Worm (Caenorhabditis elegans) whole organism, L3 larva: Measurements from ENCODE around the gene F09A5.2.

Experiments
- R02D3.7 ChIP-seq: fragments of 150-350 bp; optimal IDR thresholded peaks from 2 replicates; lab custom pipeline; 2014; ENCODE audit warnings: missing biosample characterization, missing genetic modification characterization
- ama-1 ChIP-seq: fragments of 150-350 bp; optimal IDR thresholded peaks from 2 replicates; lab custom pipeline; 2018
- ceh-16 ChIP-seq: sonication (generic microtip); optimal IDR thresholded peaks from 2 replicates; lab custom pipeline; 2017; ENCODE audit warnings: missing biosample characterization, missing genetic modification characterization
- ceh-28 ChIP-seq: fragments of 150-350 bp; optimal IDR thresholded peaks from 2 replicates; lab custom pipeline; 2014; ENCODE audit warnings: missing biosample characterization, missing genetic modification reagents, missing genetic modification characterization
- ceh-82 ChIP-seq: fragments of 150-350 bp; optimal IDR thresholded peaks from 2 replicates; lab custom pipeline; 2014; ENCODE audit warnings: missing biosample characterization, missing genetic modification characterization
- daf-12 ChIP-seq: fragments of 150-350 bp; optimal IDR thresholded peaks from 2 replicates; lab custom pipeline; 2014; ENCODE audit warnings: missing biosample characterization, missing genetic modification reagents, missing genetic modification characterization
- egl-27 ChIP-seq: sonication (generic microtip); optimal IDR thresholded peaks from 4 replicates; lab custom pipeline; 2017; ENCODE audit warnings: missing biosample characterization, missing genetic modification reagents, missing genetic modification characterization
- elt-1 ChIP-seq: fragments of 150-350 bp; optimal IDR thresholded peaks from 2 replicates; lab custom pipeline; 2014; ENCODE audit warnings: missing biosample characterization, missing genetic modification characterization
- elt-2 ChIP-seq: sonication (generic microtip); optimal IDR thresholded peaks from 2 replicates; lab custom pipeline; 2016; ENCODE audit warnings: missing genetic modification reagents, mild to moderate bottlenecking, missing genetic modification characterization, missing compliant biosample characterization
- elt-3 ChIP-seq, 3 experiments: fragments of 150-350 bp in 1 of 3; sonication (generic microtip) in 2 of 3; optimal IDR thresholded peaks; 2 replicates in 2 of 3; 4 replicates in 1 of 3; lab custom pipeline; 2014 to 2017; ENCODE audit warnings: missing biosample characterization in 3 of 3, missing genetic modification characterization in 3 of 3
- fos-1 ChIP-seq: fragments of 150-350 bp; optimal IDR thresholded peaks from 2 replicates; lab custom pipeline; 2014; ENCODE audit warnings: missing biosample characterization, missing genetic modification characterization
- hmg-11 ChIP-seq: sonication (generic microtip); optimal IDR thresholded peaks from 2 replicates; lab custom pipeline; 2016; ENCODE audit warnings: missing genetic modification characterization, missing compliant biosample characterization
- jun-1 ChIP-seq: fragments of 150-350 bp; optimal IDR thresholded peaks from 2 replicates; lab custom pipeline; 2014; ENCODE audit warnings: missing biosample characterization, missing genetic modification reagents, missing genetic modification characterization
- lin-15B ChIP-seq: fragments of 150-350 bp; optimal IDR thresholded peaks from 2 replicates; lab custom pipeline; 2014; ENCODE audit warnings: missing biosample characterization, missing genetic modification characterization
- lin-39 ChIP-seq: fragments of 150-350 bp; optimal IDR thresholded peaks from 2 replicates; lab custom pipeline; 2018; ENCODE audit warnings: missing biosample characterization, missing genetic modification reagents, missing genetic modification characterization
- lsy-12 ChIP-seq: sonication (generic microtip); optimal IDR thresholded peaks from 2 replicates; lab custom pipeline; 2016; ENCODE audit warnings: mild to moderate bottlenecking, missing genetic modification characterization, missing compliant biosample characterization
- nfya-1 ChIP-seq: sonication (generic microtip); optimal IDR thresholded peaks from 2 replicates; lab custom pipeline; 2017; ENCODE audit warnings: missing genetic modification characterization, mild to moderate bottlenecking, missing compliant biosample characterization, antibody characterized with exemption, moderate library complexity; ENCODE audit not compliant: insufficient read depth
- nhr-23 ChIP-seq: fragments of 150-350 bp; optimal IDR thresholded peaks from 2 replicates; lab custom pipeline; 2014; ENCODE audit warnings: missing biosample characterization, missing genetic modification reagents, missing genetic modification characterization
- nhr-25 ChIP-seq: sonication (generic microtip); optimal IDR thresholded peaks from 2 replicates; lab custom pipeline; 2017; ENCODE audit warnings: missing biosample characterization, missing genetic modification characterization
- nhr-43 ChIP-seq: sonication (generic microtip); optimal IDR thresholded peaks from 2 replicates; lab custom pipeline; 2016; ENCODE audit warnings: mild to moderate bottlenecking, missing genetic modification characterization, missing compliant biosample characterization; ENCODE audit not compliant: poor library complexity, severe bottlenecking
- nhr-67 ChIP-seq: fragments of 150-350 bp; optimal IDR thresholded peaks from 2 replicates; lab custom pipeline; 2014; ENCODE audit warnings: missing biosample characterization, missing genetic modification characterization
- nhr-76 ChIP-seq: fragments of 150-350 bp; sonication (generic microtip); optimal IDR thresholded peaks from 5 replicates; lab custom pipeline; 2014; ENCODE audit warnings: missing biosample characterization, missing genetic modification characterization
- nhr-77 ChIP-seq: fragments of 150-350 bp; optimal IDR thresholded peaks from 2 replicates; lab custom pipeline; 2014; ENCODE audit warnings: missing biosample characterization, missing genetic modification characterization
- pha-4 ChIP-seq: fragments of 150-350 bp; optimal IDR thresholded peaks from 2 replicates; lab custom pipeline; 2014; ENCODE audit warnings: missing biosample characterization, missing genetic modification reagents, missing genetic modification characterization
- sea-2 ChIP-seq: fragments of 150-350 bp; sonication (generic microtip); optimal IDR thresholded peaks from 4 replicates; lab custom pipeline; 2014; ENCODE audit warnings: missing biosample characterization, missing genetic modification reagents, missing genetic modification characterization
- skn-1 ChIP-seq: fragments of 150-350 bp; optimal IDR thresholded peaks from 2 replicates; lab custom pipeline; 2014; ENCODE audit warnings: missing biosample characterization, missing genetic modification characterization
- snpc-4 ChIP-seq: fragments of 150-350 bp; optimal IDR thresholded peaks from 2 replicates; lab custom pipeline; 2014; ENCODE audit warnings: missing biosample characterization, missing genetic modification characterization
- tbx-2 ChIP-seq: sonication (generic microtip); optimal IDR thresholded peaks from 2 replicates; lab custom pipeline; 2016; ENCODE audit warnings: mild to moderate bottlenecking, missing genetic modification characterization, missing compliant biosample characterization
- zag-1 ChIP-seq: fragments of 150-350 bp; optimal IDR thresholded peaks from 2 replicates; lab custom pipeline; 2014; ENCODE audit warnings: missing biosample characterization, missing genetic modification characterization
- ztf-11 ChIP-seq: fragments of 150-350 bp; optimal IDR thresholded peaks from 2 replicates; lab custom pipeline; 2014; ENCODE audit warnings: missing biosample characterization, missing genetic modification characterization

F09A5.2 gene

ce11 chrX:13110004-13110403 lies 24.9 kb upstream of the F09A5.2 start:
- TF ChIP-seq nhr-25 (peak; percentile 72), tbx-2 (tag; lab: Kevin White, UChicago) (no peak)

ce11 chrX:13112664-13113063 lies 22.2 kb upstream of the F09A5.2 start:
- TF ChIP-seq sea-2 (GFP tag; lab: Kevin White, UChicago) (no peak), daf-12 (tag; lab: Kevin White, UChicago) (no peak), egl-27 (tag; lab: Kevin White, UChicago) (no peak), nhr-43 (tag; lab: Kevin White, UChicago) (no peak), elt-3 (tag; optimal IDR thresholded peaks at IDR 0.05; lab: Kevin White, UChicago) (peak in 1 of 3 experiments; percentile 48)

- TF ChIP-seq nhr-43 (tag; lab: Kevin White, UChicago) (peak; percentile 12), tbx-2 (tag; lab: Kevin White, UChicago) (no peak), ceh-28 (no peak), skn-1 (tag; lab: Kevin White, UChicago) (no peak), nhr-77 (tag; lab: Kevin White, UChicago) (no peak), fos-1 (tag; lab: Kevin White, UChicago) (no peak), hmg-11 (tag; lab: Kevin White, UChicago) (no peak), pha-4 (tag; lab: Kevin White, UChicago) (no peak), ama-1 (lab: Kevin White, UChicago) (no peak), nhr-25 (peak; percentile 63)
Observed at ce11 chrX:13113457-13113856, 21.4 kb upstream of the F09A5.2 start, which contains the start of gene F17H10.2. TSS of gene F17H10.2 (plus strand) at chrX:13113772.

- TF ChIP-seq nhr-43 (tag; lab: Kevin White, UChicago) (no peak), lin-15B (no peak), zag-1 (no peak), nfya-1 (tag; lab: Kevin White, UChicago) (no peak), ceh-82 (no peak), ceh-16 (tag; lab: Kevin White, UChicago) (no peak), skn-1 (tag; lab: Kevin White, UChicago) (no peak)
Observed at ce11 chrX:13115694-13116093, 19.2 kb upstream of the F09A5.2 start.

ce11 chrX:13116380-13116779 lies 18.5 kb upstream of the F09A5.2 start:
- no peak for TF ChIP-seq jun-1
- no peak for TF ChIP-seq nhr-77 (tag; lab: Kevin White, UChicago)
- TF ChIP-seq R02D3.7 (tag; lab: Kevin White, UChicago) = no peak
- TF ChIP-seq egl-27 (tag; lab: Kevin White, UChicago) = no peak
- no peak for TF ChIP-seq ztf-11 (tag; lab: Kevin White, UChicago)
- TF ChIP-seq nhr-67 (tag; lab: Kevin White, UChicago) = no peak
- TF ChIP-seq ceh-16 (tag; lab: Kevin White, UChicago) = no peak

ce11 chrX:13119900-13120299 lies 15.0 kb upstream of the F09A5.2 start:
- TF ChIP-seq elt-1 (tag; lab: Kevin White, UChicago) = peak; percentile 73
- TF ChIP-seq lin-15B = no peak
- TF ChIP-seq nhr-77 (tag; lab: Kevin White, UChicago) = no peak
- TF ChIP-seq nhr-76 = no peak
- TF ChIP-seq nhr-23 = peak; percentile 54
- TF ChIP-seq nhr-43 (tag; lab: Kevin White, UChicago) = peak; percentile 38
- TF ChIP-seq nhr-25 = peak; percentile 36

ce11 chrX:13121104-13121503 lies 13.8 kb upstream of the F09A5.2 start:
- no peak for TF ChIP-seq nhr-77 (tag; lab: Kevin White, UChicago)
- TF ChIP-seq ceh-82 = no peak
- peak; percentile 14 for TF ChIP-seq tbx-2 (tag; lab: Kevin White, UChicago)
- peak; percentile 69 for TF ChIP-seq lin-39 (tag; lab: Kevin White, UChicago)
- TF ChIP-seq elt-3 (tag; optimal IDR thresholded peaks at IDR 0.05; lab: Kevin White, UChicago) = peak in 1 of 3 experiments; percentile 48
- TF ChIP-seq lsy-12 = peak; percentile 82
- TF ChIP-seq nhr-25 = peak; percentile 65
- peak; percentile 48 for TF ChIP-seq nhr-23
- no peak for TF ChIP-seq zag-1
- TF ChIP-seq snpc-4 (tag; lab: Kevin White, UChicago) = peak; percentile 63
- peak; percentile 53 for TF ChIP-seq jun-1
- TF ChIP-seq ama-1 (lab: Kevin White, UChicago) = peak; percentile 53
- peak; percentile 61 for TF ChIP-seq hmg-11 (tag; lab: Kevin White, UChicago)
- peak; percentile 62 for TF ChIP-seq nfya-1 (tag; lab: Kevin White, UChicago)
- no peak for TF ChIP-seq egl-27 (tag; lab: Kevin White, UChicago)
- TF ChIP-seq nhr-43 (tag; lab: Kevin White, UChicago) = peak; percentile 49
- TF ChIP-seq elt-2 = peak; percentile 65
- peak; percentile 74 for TF ChIP-seq pha-4 (tag; lab: Kevin White, UChicago)
